Worm (Caenorhabditis elegans) whole organism, L4 larva: ENCODE results near the gene F12E12.6.
"Not testable (repeated sequence)": the region's sequence is repeated elsewhere in the genome, so short reads cannot be mapped to it uniquely, and the experiment has no call there.

Experiments used
- D1046.2 ChIP-seq: fragments of 200-800 bp; sonication (Bioruptor generic); IDR thresholded peaks from 2 replicates; pipeline ENCODE4 v1.3.6; 2022; ENCODE audit warnings: missing genetic modification characterization, missing compliant biosample characterization
- Y48G9A.11 ChIP-seq: fragments of 200-800 bp; sonication (Bioruptor generic); IDR thresholded peaks from 2 replicates; pipeline ENCODE4 v1.3.6; 2022; ENCODE audit warnings: missing genetic modification reagents, missing genetic modification characterization, missing compliant biosample characterization
- Y75B8A.6 ChIP-seq: fragments of 200-800 bp; sonication (Bioruptor generic); IDR thresholded peaks from 2 replicates; pipeline ENCODE4 v1.3.6; 2022; ENCODE audit warnings: missing genetic modification reagents, missing genetic modification characterization, missing compliant biosample characterization
- ZK337.2 ChIP-seq: fragments of 200-800 bp; sonication (Bioruptor generic); IDR thresholded peaks from 2 replicates; pipeline ENCODE4 v1.3.6; 2022; ENCODE audit warnings: missing genetic modification reagents, missing genetic modification characterization, missing compliant biosample characterization
- aha-1 ChIP-seq: fragments of 150-350 bp; peaks from one replicate; lab custom pipeline; 2014; ENCODE audit warnings: missing biosample characterization, missing genetic modification characterization
- ama-1 ChIP-seq: fragments of 150-350 bp; optimal IDR thresholded peaks from 2 replicates; lab custom pipeline; 2014; ENCODE audit warnings: inconsistent platforms, mixed read lengths
- attf-4 ChIP-seq: sonication (generic microtip); optimal IDR thresholded peaks from 3 replicates; lab custom pipeline; 2017; ENCODE audit warnings: missing biosample characterization, missing genetic modification characterization
- ceh-20 ChIP-seq: fragments of 200-800 bp; sonication (Bioruptor generic); IDR thresholded peaks from 2 replicates; pipeline ENCODE4 v1.3.6; 2022; ENCODE audit warnings: missing genetic modification reagents, missing genetic modification characterization, missing compliant biosample characterization
- ceh-44 ChIP-seq: fragments of 200-800 bp; sonication (Bioruptor generic); IDR thresholded peaks from 2 replicates; pipeline ENCODE4 v1.3.6; 2022; ENCODE audit warnings: missing genetic modification reagents, missing genetic modification characterization, missing compliant biosample characterization
- ceh-62 ChIP-seq: sonication (generic microtip); optimal IDR thresholded peaks from 2 replicates; lab custom pipeline; 2017; ENCODE audit warnings: missing biosample characterization, missing genetic modification characterization
- ceh-82 ChIP-seq: sonication (generic microtip); optimal IDR thresholded peaks from 2 replicates; lab custom pipeline; 2017; ENCODE audit warnings: missing biosample characterization, missing genetic modification characterization
- cey-2 ChIP-seq: sonication (generic microtip); optimal IDR thresholded peaks from 3 replicates; lab custom pipeline; 2017; ENCODE audit warnings: missing genetic modification characterization, mild to moderate bottlenecking, missing compliant biosample characterization, antibody characterized with exemption, borderline replicate concordance; ENCODE audit not compliant: insufficient read depth
- daf-12 ChIP-seq: fragments of 150-350 bp; optimal IDR thresholded peaks from 2 replicates; lab custom pipeline; 2014; ENCODE audit warnings: missing biosample characterization, missing genetic modification reagents, missing genetic modification characterization
- daf-19 ChIP-seq: fragments of 200-800 bp; sonication (Bioruptor generic); conservative IDR thresholded peaks from 2 replicates; pipeline ENCODE4 v1.3.6; 2022; ENCODE audit warnings: missing genetic modification characterization, missing compliant biosample characterization
- dmd-9 ChIP-seq: fragments of 200-800 bp; sonication (Bioruptor generic); IDR thresholded peaks from 2 replicates; pipeline ENCODE4 v1.3.6; 2022; ENCODE audit warnings: missing genetic modification reagents, missing genetic modification characterization, missing compliant biosample characterization
- dve-1 ChIP-seq: sonication (generic microtip); optimal IDR thresholded peaks from 2 replicates; lab custom pipeline; 2017; ENCODE audit warnings: antibody characterized with exemption, mild to moderate bottlenecking, missing genetic modification characterization, missing compliant biosample characterization; ENCODE audit not compliant: insufficient read depth
- fkh-10 ChIP-seq: fragments of 150-350 bp; optimal IDR thresholded peaks from 2 replicates; lab custom pipeline; 2014; ENCODE audit warnings: missing biosample characterization, missing genetic modification reagents, missing genetic modification characterization
- hlh-30 ChIP-seq: sonication (generic microtip); optimal IDR thresholded peaks from 2 replicates; lab custom pipeline; 2017; ENCODE audit warnings: antibody characterized with exemption, mild to moderate bottlenecking, missing genetic modification characterization, missing compliant biosample characterization; ENCODE audit not compliant: insufficient read depth
- hmg-1.1 ChIP-seq: fragments of 200-800 bp; sonication (Bioruptor generic); IDR thresholded peaks from 2 replicates; pipeline ENCODE4 v1.3.6; 2022; ENCODE audit warnings: missing genetic modification reagents, missing genetic modification characterization, missing compliant biosample characterization
- lin-13 ChIP-seq: fragments of 150-350 bp; optimal IDR thresholded peaks from 2 replicates; lab custom pipeline; 2014; ENCODE audit warnings: missing biosample characterization, missing genetic modification reagents, missing genetic modification characterization
- lir-3 ChIP-seq: sonication (generic microtip); optimal IDR thresholded peaks from 2 replicates; lab custom pipeline; 2016; ENCODE audit warnings: mild to moderate bottlenecking, missing genetic modification characterization, missing compliant biosample characterization
- madf-9 ChIP-seq: fragments of 200-800 bp; sonication (Bioruptor generic); conservative IDR thresholded peaks from 2 replicates; pipeline ENCODE4 v1.3.6; 2022; ENCODE audit warnings: missing genetic modification reagents, missing genetic modification characterization, missing compliant biosample characterization
- mep-1 ChIP-seq: fragments of 150-350 bp; sonication (generic microtip); optimal IDR thresholded peaks from 3 replicates; lab custom pipeline; 2014; ENCODE audit warnings: missing biosample characterization, missing genetic modification characterization
- mes-2 ChIP-seq: sonication (generic microtip); optimal IDR thresholded peaks from 2 replicates; lab custom pipeline; 2016; ENCODE audit warnings: missing genotype, mild to moderate bottlenecking, missing genetic modification characterization, missing compliant biosample characterization; ENCODE audit not compliant: poor library complexity, severe bottlenecking
- mxl-2 ChIP-seq: fragments of 200-800 bp; sonication (Bioruptor generic); conservative IDR thresholded peaks from 2 replicates; pipeline ENCODE4 v1.3.6; 2022; ENCODE audit warnings: missing genetic modification reagents, missing genetic modification characterization, missing compliant biosample characterization
- nhr-11 ChIP-seq: fragments of 150-350 bp; optimal IDR thresholded peaks from 2 replicates; lab custom pipeline; 2014; ENCODE audit warnings: missing biosample characterization, missing genetic modification characterization
- nhr-237 ChIP-seq: sonication (generic microtip); optimal IDR thresholded peaks from 2 replicates; lab custom pipeline; 2017; ENCODE audit warnings: missing biosample characterization, missing genetic modification characterization
- nhr-42 ChIP-seq: fragments of 200-800 bp; sonication (Bioruptor generic); IDR thresholded peaks from 2 replicates; pipeline ENCODE4 v1.3.6; 2022; ENCODE audit warnings: missing genetic modification characterization, missing compliant biosample characterization
- nhr-48 ChIP-seq: sonication (generic microtip); optimal IDR thresholded peaks from 2 replicates; lab custom pipeline; 2016; ENCODE audit warnings: mild to moderate bottlenecking, missing genetic modification characterization, missing compliant biosample characterization
- nhr-6 ChIP-seq: fragments of 150-350 bp; optimal IDR thresholded peaks from 2 replicates; lab custom pipeline; 2014; ENCODE audit warnings: missing biosample characterization, missing genetic modification characterization
- nhr-77 ChIP-seq: fragments of 150-350 bp; optimal IDR thresholded peaks from 2 replicates; lab custom pipeline; 2014; ENCODE audit warnings: missing biosample characterization, missing genetic modification characterization
- pha-4 ChIP-seq, 2 experiments: fragments of 150-350 bp in 1 of 2; fragments of 200-800 bp in 1 of 2; sonication (Bioruptor generic) in 1 of 2; IDR thresholded peaks in 1 of 2; optimal IDR thresholded peaks in 1 of 2; 2 replicates each; pipeline versions ENCODE4 v1.3.6 to Lab custom; 2014 to 2022; ENCODE audit warnings: missing genetic modification characterization in 2 of 2, missing genetic modification reagents in 2 of 2, missing biosample characterization in 1 of 2, missing compliant biosample characterization in 1 of 2
- set-16 ChIP-seq: fragments of 200-800 bp; sonication (Bioruptor generic); IDR thresholded peaks from 2 replicates; pipeline ENCODE4 v1.3.6; 2022; ENCODE audit warnings: missing genetic modification reagents, missing genetic modification characterization, missing compliant biosample characterization
- skn-1 ChIP-seq: fragments of 150-350 bp; optimal IDR thresholded peaks from 2 replicates; lab custom pipeline; 2014; ENCODE audit warnings: missing biosample characterization, missing genetic modification characterization
- snpc-1.2 ChIP-seq: fragments of 200-800 bp; sonication (Bioruptor generic); IDR thresholded peaks from 2 replicates; pipeline ENCODE4 v1.3.6; 2022; ENCODE audit warnings: missing genetic modification reagents, missing genetic modification characterization, missing compliant biosample characterization
- tag-97 ChIP-seq: fragments of 200-800 bp; sonication (Bioruptor generic); IDR thresholded peaks from 2 replicates; pipeline ENCODE4 v1.3.6; 2022; ENCODE audit warnings: missing genetic modification characterization, missing compliant biosample characterization
- unc-130 ChIP-seq: sonication (generic microtip); optimal IDR thresholded peaks from 2 replicates; lab custom pipeline; 2016; ENCODE audit warnings: missing genetic modification reagents, missing genetic modification characterization, missing compliant biosample characterization
- unc-62 ChIP-seq, 3 experiments: fragments of 150-350 bp in 1 of 3; sonication (generic microtip); optimal IDR thresholded peaks in 2 of 3; peaks in 1 of 3; 1 replicate in 1 of 3; 2 replicates in 2 of 3; lab custom pipeline; 2014 to 2017; ENCODE audit warnings: missing biosample characterization in 3 of 3, missing genetic modification characterization in 3 of 3, missing genetic modification reagents in 3 of 3, missing genotype in 1 of 3
- zip-2 ChIP-seq: fragments of 150-350 bp; optimal IDR thresholded peaks from 2 replicates; lab custom pipeline; 2014; ENCODE audit warnings: missing biosample characterization, missing genetic modification characterization

F12E12.6 gene

ce11 chrII:3764486-3764885 is 27.7 kb upstream of the F12E12.6 start, which contains the start of gene srx-112:
Gene srx-112, minus strand, starts transcription at chrII:3764586.
- TF ChIP-seq nhr-42 (GFP tag; lab: Robert Waterston, UW) (no peak), mes-2 (no peak), ceh-44 (no peak), ceh-20 (GFP tag; lab: Robert Waterston, UW) (no peak), set-16 (GFP tag; lab: Robert Waterston, UW) (no peak), nhr-237 (tag; lab: Kevin White, UChicago) (no peak), nhr-48 (tag; lab: Kevin White, UChicago) (no peak), hlh-30 (no peak), mep-1 (tag; lab: Kevin White, UChicago) (no peak), lir-3 (tag; lab: Kevin White, UChicago) (no peak), unc-130 (GFP tag; lab: Kevin White, UChicago) (no peak), D1046.2 (GFP tag; lab: Robert Waterston, UW) (no peak), attf-4 (tag; lab: Kevin White, UChicago) (no peak), mxl-2 (no peak), Y48G9A.11 (GFP tag; lab: Robert Waterston, UW) (no peak), nhr-77 (tag; lab: Kevin White, UChicago) (no peak), zip-2 (tag; lab: Kevin White, UChicago) (no peak), nhr-11 (no peak), fkh-10 (GFP tag; lab: Kevin White, UChicago) (no peak), nhr-6 (no peak)

ce11 chrII:3761599-3761998 is 24.9 kb upstream of the F12E12.6 start, which contains the start of gene T24E12.6:
Gene T24E12.6, minus strand, starts transcription at chrII:3761699.
- TF ChIP-seq unc-62 (GFP tag; optimal IDR thresholded peaks at IDR 0.05 in 1 of 2; lab: Kevin White, UChicago) = peak in 1 of 2 experiments; percentile 3
- TF ChIP-seq unc-62 (tag; optimal IDR thresholded peaks at IDR 0.05; lab: Kevin White, UChicago) = not testable (repeated sequence)

ce11 chrII:3759010-3759409 is 22.3 kb upstream of the F12E12.6 start, which contains the start of gene T24E12.12:
Gene T24E12.12, plus strand, starts transcription at chrII:3759290.
- TF ChIP-seq mes-2 (no peak), unc-62 (GFP tag; optimal IDR thresholded peaks at IDR 0.05 in 1 of 2; lab: Kevin White, UChicago) (no peak), unc-62 (tag; optimal IDR thresholded peaks at IDR 0.05; lab: Kevin White, UChicago) (no peak), daf-19 (GFP tag; lab: Robert Waterston, UW) (no peak), hlh-30 (no peak), daf-12 (tag; lab: Kevin White, UChicago) (no peak), nhr-237 (tag; lab: Kevin White, UChicago) (no peak), ceh-62 (tag; lab: Kevin White, UChicago) (no peak), ZK337.2 (GFP tag; lab: Robert Waterston, UW) (no peak), cey-2 (tag; lab: Kevin White, UChicago) (no peak), skn-1 (tag; lab: Kevin White, UChicago) (no peak), mep-1 (tag; lab: Kevin White, UChicago) (no peak), nhr-48 (tag; lab: Kevin White, UChicago) (no peak), lin-13 (GFP tag; lab: Kevin White, UChicago) (no peak), snpc-1.2 (GFP tag; lab: Robert Waterston, UW) (no peak), nhr-11 (no peak)
- TF ChIP-seq, all 104 proteins: peak for 0

DNA sequence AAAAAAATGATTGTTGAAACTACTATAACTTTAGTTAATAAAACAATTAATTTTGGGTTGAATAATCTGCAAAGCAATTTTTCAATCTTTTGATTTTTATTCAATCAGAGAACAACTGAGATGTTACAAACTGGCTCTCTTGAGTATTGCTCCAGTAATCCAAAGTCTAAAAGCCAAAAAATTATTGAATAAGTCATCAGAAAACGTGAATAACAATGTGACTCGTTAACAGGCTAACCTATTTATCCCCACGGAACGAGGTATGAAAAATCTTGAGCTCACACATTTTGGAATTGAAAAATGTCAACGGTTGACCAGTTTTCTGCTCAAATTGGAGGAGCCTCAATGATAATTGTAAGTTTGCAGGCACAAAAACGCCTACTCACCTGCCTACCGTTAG is 20.8 kb upstream of the F12E12.6 start, which contains the start of gene srx-111:
srx-111 (plus strand) TSS at position 301 of the 400 bp plus-strand sequence.
- TF ChIP-seq ama-1 (lab: Kevin White, UChicago) (no peak), Y75B8A.6 (no peak), ceh-20 (GFP tag; lab: Robert Waterston, UW) (no peak), ceh-62 (tag; lab: Kevin White, UChicago) (no peak), hmg-1.1 (GFP tag; lab: Robert Waterston, UW) (no peak)

ce11 chrII:3753598-3753997 is 16.9 kb upstream of the F12E12.6 start, which contains the start of gene rcd-1:
Gene rcd-1, plus strand, starts transcription at chrII:3753898.
- TF ChIP-seq tag-97 (GFP tag; lab: Robert Waterston, UW) (no peak), madf-9 (GFP tag; lab: Robert Waterston, UW) (no peak), pha-4 (GFP tag; IDR thresholded peaks at IDR 0.05; lab: Robert Waterston, UW) (no peak), pha-4 (tag; optimal IDR thresholded peaks at IDR 0.05; lab: Kevin White, UChicago) (no peak), ceh-82 (tag; lab: Kevin White, UChicago) (no peak), dmd-9 (no peak), dve-1 (tag; lab: Kevin White, UChicago) (no peak), D1046.2 (GFP tag; lab: Robert Waterston, UW) (no peak), Y48G9A.11 (GFP tag; lab: Robert Waterston, UW) (no peak), aha-1 (tag; lab: Kevin White, UChicago) (no peak), ceh-20 (GFP tag; lab: Robert Waterston, UW) (no peak)
